Worm (Caenorhabditis elegans) whole organism, L1 larva: ENCODE data around the gene srg-23.

ENCODE experiments used
- C34B4.2 ChIP-seq: sonication (generic microtip); optimal IDR thresholded peaks from 2 replicates; lab custom pipeline; 2017; ENCODE audit warnings: mild to moderate bottlenecking, missing genetic modification characterization, missing compliant biosample characterization
- aha-1 ChIP-seq: fragments of 150-350 bp; optimal IDR thresholded peaks from 2 replicates; lab custom pipeline; 2014; ENCODE audit warnings: missing biosample characterization, missing genetic modification characterization
- ama-1 ChIP-seq: fragments of 150-350 bp; optimal IDR thresholded peaks from 2 replicates; lab custom pipeline; 2014
- blmp-1 ChIP-seq: fragments of 150-350 bp; optimal IDR thresholded peaks from 2 replicates; lab custom pipeline; 2014; ENCODE audit warnings: missing biosample characterization, missing genetic modification characterization
- ceh-82 ChIP-seq, 3 experiments: fragments of 150-350 bp in 1 of 3; sonication (generic microtip) in 2 of 3; optimal IDR thresholded peaks; 2 replicates each; lab custom pipeline; 2014 to 2017; ENCODE audit warnings: missing biosample characterization in 3 of 3, missing genetic modification characterization in 3 of 3
- ceh-88 ChIP-seq: fragments of 200-800 bp; sonication (Bioruptor generic); IDR thresholded peaks from 2 replicates; pipeline ENCODE4 v1.3.6; 2022; ENCODE audit warnings: missing genetic modification characterization, missing compliant biosample characterization
- dpl-1 ChIP-seq, 3 experiments: fragments of 150-350 bp in 2 of 3; sonication (generic microtip) in 1 of 3; optimal IDR thresholded peaks; 2 replicates each; lab custom pipeline; 2014 to 2017; ENCODE audit warnings: missing biosample characterization in 3 of 3, missing genetic modification characterization in 3 of 3, missing genetic modification reagents in 3 of 3
- efl-1 ChIP-seq, 4 experiments: fragments of 150-350 bp; optimal IDR thresholded peaks in 3 of 4; peaks in 1 of 4; 1 replicate in 1 of 4; 2 replicates in 3 of 4; lab custom pipeline; 2014; ENCODE audit warnings: missing biosample characterization in 2 of 4, missing genetic modification characterization in 2 of 4, missing genetic modification reagents in 2 of 4
- efl-3 ChIP-seq: fragments of 200-800 bp; sonication (Bioruptor generic); optimal IDR thresholded peaks from 2 replicates; lab custom pipeline; 2018; ENCODE audit warnings: mild to moderate bottlenecking, missing genetic modification characterization, missing compliant biosample characterization
- egl-27 ChIP-seq, 2 experiments: fragments of 150-350 bp in 1 of 2; sonication (generic microtip); optimal IDR thresholded peaks; 3 replicates each; lab custom pipeline; 2017 to 2018; ENCODE audit warnings: missing biosample characterization in 2 of 2, missing genetic modification characterization in 2 of 2, missing genetic modification reagents in 2 of 2
- elt-2 ChIP-seq: sonication (generic microtip); optimal IDR thresholded peaks from 2 replicates; lab custom pipeline; 2016; ENCODE audit warnings: missing genetic modification characterization, mild to moderate bottlenecking, inconsistent platforms, missing compliant biosample characterization, missing genetic modification reagents
- elt-3 ChIP-seq, 6 experiments: fragments of 150-350 bp in 1 of 6; sonication (generic microtip); optimal IDR thresholded peaks; 2 replicates each; lab custom pipeline; 2017 to 2018; ENCODE audit warnings: missing biosample characterization in 6 of 6, missing genetic modification characterization in 6 of 6, inconsistent platforms in 1 of 6
- fkh-10 ChIP-seq: sonication (generic microtip); optimal IDR thresholded peaks from 2 replicates; lab custom pipeline; 2017; ENCODE audit warnings: missing biosample characterization, missing genetic modification reagents, missing genetic modification characterization
- grh-1 ChIP-seq: fragments of 200-800 bp; sonication (Bioruptor generic); IDR thresholded peaks from 2 replicates; pipeline ENCODE4 v1.3.6; 2022; ENCODE audit warnings: missing genetic modification reagents, missing genetic modification characterization, missing compliant biosample characterization
- hpl-2 ChIP-seq: fragments of 150-350 bp; optimal IDR thresholded peaks from 2 replicates; lab custom pipeline; 2014; ENCODE audit warnings: missing biosample characterization, missing genetic modification reagents, missing genetic modification characterization
- isw-1 ChIP-seq: fragments of 200-800 bp; sonication (Bioruptor generic); IDR thresholded peaks from 2 replicates; pipeline ENCODE4 v1.3.6; 2022; ENCODE audit warnings: missing genetic modification characterization, missing compliant biosample characterization
- jun-1 ChIP-seq: fragments of 150-350 bp; optimal IDR thresholded peaks from 2 replicates; lab custom pipeline; 2014; ENCODE audit warnings: missing biosample characterization, missing genetic modification reagents, missing genetic modification characterization
- lin-13 ChIP-seq: fragments of 150-350 bp; optimal IDR thresholded peaks from 2 replicates; lab custom pipeline; 2014; ENCODE audit warnings: missing biosample characterization, missing genetic modification reagents, missing genetic modification characterization
- lin-35 ChIP-seq, 2 experiments: fragments of 150-350 bp; optimal IDR thresholded peaks; 2 replicates each; lab custom pipeline; 2014; ENCODE audit warnings: missing biosample characterization in 2 of 2, missing genetic modification characterization in 2 of 2, missing genetic modification reagents in 2 of 2
- lsy-2 ChIP-seq, 2 experiments: fragments of 150-350 bp; optimal IDR thresholded peaks; 2 replicates each; lab custom pipeline; 2014; ENCODE audit warnings: missing biosample characterization in 2 of 2, missing genetic modification characterization in 2 of 2
- mab-9 ChIP-seq: fragments of 200-800 bp; sonication (Bioruptor generic); IDR thresholded peaks from 2 replicates; pipeline ENCODE4 v1.3.6; 2022; ENCODE audit warnings: missing genetic modification reagents, missing genetic modification characterization, missing compliant biosample characterization
- nhr-11 ChIP-seq: fragments of 150-350 bp; optimal IDR thresholded peaks from 2 replicates; lab custom pipeline; 2014; ENCODE audit warnings: missing biosample characterization, missing genetic modification characterization
- nhr-12 ChIP-seq: sonication (generic microtip); optimal IDR thresholded peaks from 2 replicates; lab custom pipeline; 2017; ENCODE audit warnings: missing biosample characterization, missing genetic modification characterization
- nhr-20 ChIP-seq: sonication (generic microtip); optimal IDR thresholded peaks from 2 replicates; lab custom pipeline; 2016; ENCODE audit warnings: mild to moderate bottlenecking, missing genetic modification characterization, missing compliant biosample characterization
- nhr-71 ChIP-seq: sonication (generic microtip); optimal IDR thresholded peaks from 2 replicates; lab custom pipeline; 2016; ENCODE audit warnings: mild to moderate bottlenecking, missing genetic modification characterization, moderate library complexity, missing compliant biosample characterization
- nhr-76 ChIP-seq: sonication (generic microtip); optimal IDR thresholded peaks from 2 replicates; lab custom pipeline; 2017; ENCODE audit warnings: missing biosample characterization, missing genetic modification characterization
- nhr-77 ChIP-seq: fragments of 150-350 bp; optimal IDR thresholded peaks from 2 replicates; lab custom pipeline; 2014; ENCODE audit warnings: missing biosample characterization, missing genetic modification characterization
- pag-3 ChIP-seq: sonication (generic microtip); optimal IDR thresholded peaks from 2 replicates; lab custom pipeline; 2017; ENCODE audit warnings: missing genetic modification characterization, mild to moderate bottlenecking, missing compliant biosample characterization, antibody characterized with exemption, borderline replicate concordance; ENCODE audit not compliant: insufficient read depth
- rnt-1 ChIP-seq: sonication (generic microtip); optimal IDR thresholded peaks from 2 replicates; lab custom pipeline; 2016; ENCODE audit warnings: mild to moderate bottlenecking, missing genetic modification characterization, moderate library complexity, missing compliant biosample characterization
- snpc-4 ChIP-seq: fragments of 150-350 bp; optimal IDR thresholded peaks from 2 replicates; lab custom pipeline; 2014; ENCODE audit warnings: missing biosample characterization, missing genetic modification characterization
- snu-23 ChIP-seq: sonication (generic microtip); optimal IDR thresholded peaks from 2 replicates; lab custom pipeline; 2016; ENCODE audit warnings: missing genetic modification characterization, missing compliant biosample characterization
- sptf-1 ChIP-seq: fragments of 150-350 bp; optimal IDR thresholded peaks from 2 replicates; lab custom pipeline; 2014; ENCODE audit warnings: missing biosample characterization, missing genetic modification characterization
- sup-37 ChIP-seq: fragments of 200-800 bp; sonication (Bioruptor generic); optimal IDR thresholded peaks from 2 replicates; lab custom pipeline; 2018; ENCODE audit warnings: mild to moderate bottlenecking, missing genetic modification characterization, missing compliant biosample characterization
- tlp-1 ChIP-seq: fragments of 150-350 bp; optimal IDR thresholded peaks from 2 replicates; lab custom pipeline; 2014; ENCODE audit warnings: missing biosample characterization, missing genetic modification characterization
- unc-130 ChIP-seq: fragments of 150-350 bp; optimal IDR thresholded peaks from 2 replicates; lab custom pipeline; 2017; ENCODE audit warnings: missing biosample characterization, missing genetic modification characterization, inconsistent platforms
- unc-30 ChIP-seq: sonication (generic microtip); optimal IDR thresholded peaks from 2 replicates; lab custom pipeline; 2017; ENCODE audit warnings: missing biosample characterization, missing genetic modification characterization
- unc-62 ChIP-seq: fragments of 150-350 bp; optimal IDR thresholded peaks from 2 replicates; lab custom pipeline; 2014; ENCODE audit warnings: missing biosample characterization, missing genetic modification reagents, missing genetic modification characterization
- unc-86 ChIP-seq: sonication (generic microtip); optimal IDR thresholded peaks from 2 replicates; lab custom pipeline; 2016; ENCODE audit warnings: missing genetic modification characterization, missing compliant biosample characterization
- unc-98 ChIP-seq: fragments of 200-800 bp; sonication (Bioruptor generic); IDR thresholded peaks from 2 replicates; pipeline ENCODE4 v1.3.6; 2022; ENCODE audit warnings: missing genetic modification characterization, missing compliant biosample characterization
- xbp-1 ChIP-seq: sonication (generic microtip); optimal IDR thresholded peaks from 2 replicates; lab custom pipeline; 2016; ENCODE audit warnings: missing genetic modification characterization, missing compliant biosample characterization
- zag-1 ChIP-seq: fragments of 150-350 bp; optimal IDR thresholded peaks from 2 replicates; lab custom pipeline; 2014; ENCODE audit warnings: missing biosample characterization, missing genetic modification characterization
- zip-4 ChIP-seq: fragments of 200-800 bp; sonication (Bioruptor generic); optimal IDR thresholded peaks from 2 replicates; lab custom pipeline; 2018; ENCODE audit warnings: mild to moderate bottlenecking, missing genetic modification characterization, moderate library complexity, missing compliant biosample characterization

The srg-23 gene

ce11 chrII:3054221-3054620 is 41.7 kb downstream of the srg-23 start, which contains the start of gene lido-13:
Gene lido-13 (minus strand): TSS chrII:3054321.
- TF ChIP-seq ceh-82 (tag; optimal IDR thresholded peaks at IDR 0.05; lab: Kevin White, UChicago) (no peak), C34B4.2 (tag; lab: Kevin White, UChicago) (no peak)

- no peak for TF ChIP-seq sptf-1 (tag; lab: Kevin White, UChicago)
- no peak for TF ChIP-seq fkh-10
- no peak for TF ChIP-seq nhr-76 (tag; lab: Kevin White, UChicago)
- no peak for TF ChIP-seq ama-1 (lab: Kevin White, UChicago)
- TF ChIP-seq hpl-2 (GFP tag; lab: Kevin White, UChicago) = no peak
- TF ChIP-seq unc-98 (GFP tag; lab: Robert Waterston, UW) = no peak
- TF ChIP-seq aha-1 = no peak
- no peak for TF ChIP-seq lin-13
- TF ChIP-seq nhr-71 (tag; lab: Kevin White, UChicago) = no peak
- no peak for TF ChIP-seq snu-23 (GFP tag; lab: Kevin White, UChicago)
- no peak for TF ChIP-seq nhr-12 (tag; lab: Kevin White, UChicago)
- no peak for TF ChIP-seq ceh-88 (GFP tag; lab: Robert Waterston, UW)
- TF ChIP-seq grh-1 (GFP tag; lab: Robert Waterston, UW) = no peak
- TF ChIP-seq unc-62 (GFP tag; lab: Kevin White, UChicago) = no peak
- TF ChIP-seq zip-4 (GFP tag; lab: Kevin White, UChicago) = no peak
- TF ChIP-seq blmp-1 = no peak
- TF ChIP-seq egl-27 (tag; optimal IDR thresholded peaks at IDR 0.05; lab: Kevin White, UChicago) = no peak
- TF ChIP-seq dpl-1 (GFP tag; optimal IDR thresholded peaks at IDR 0.05; lab: Kevin White, UChicago) = no peak
- no peak for TF ChIP-seq unc-30 (tag; lab: Kevin White, UChicago)
- no peak for TF ChIP-seq nhr-77 (tag; lab: Kevin White, UChicago)
Observed at ce11 chrII:3053689-3054088, 42.3 kb downstream of the srg-23 start.

ce11 chrII:3052843-3053242 is 43.1 kb downstream of the srg-23 start:
- no peak for TF ChIP-seq mab-9
- TF ChIP-seq nhr-12 (tag; lab: Kevin White, UChicago) = no peak
- no peak for TF ChIP-seq isw-1
- no peak for TF ChIP-seq unc-86 (tag; lab: Kevin White, UChicago)
- no peak for TF ChIP-seq zag-1 (tag; lab: Kevin White, UChicago)
- TF ChIP-seq efl-3 (GFP tag; lab: Kevin White, UChicago) = no peak
- TF ChIP-seq unc-130 (tag; lab: Kevin White, UChicago) = no peak
- TF ChIP-seq dpl-1 (GFP tag; optimal IDR thresholded peaks at IDR 0.05; lab: Kevin White, UChicago) = no peak
- TF ChIP-seq jun-1 (tag; lab: Kevin White, UChicago) = no peak

- TF ChIP-seq sup-37 (GFP tag; lab: Kevin White, UChicago) (no peak), egl-27 (tag; optimal IDR thresholded peaks at IDR 0.05; lab: Kevin White, UChicago) (no peak), tlp-1 (no peak), nhr-11 (tag; lab: Kevin White, UChicago) (no peak), zag-1 (tag; lab: Kevin White, UChicago) (no peak), xbp-1 (tag; lab: Kevin White, UChicago) (no peak), ceh-82 (tag; optimal IDR thresholded peaks at IDR 0.05; lab: Kevin White, UChicago) (no peak)
- TF ChIP-seq, all 84 proteins: peak for 0
Observed at ce11 chrII:3051332-3051731, 44.6 kb downstream of the srg-23 start.

ce11 chrII:3050703-3051102 is 45.3 kb downstream of the srg-23 start, which contains the start of gene sri-31:
Gene sri-31 (plus strand): TSS chrII:3051003.
- TF ChIP-seq rnt-1 (tag; lab: Kevin White, UChicago) (no peak), pag-3 (tag; lab: Kevin White, UChicago) (no peak), lin-35 (GFP tag; optimal IDR thresholded peaks at IDR 0.05; lab: Kevin White, UChicago) (no peak), nhr-77 (tag; lab: Kevin White, UChicago) (no peak), elt-3 (tag; optimal IDR thresholded peaks at IDR 0.05; lab: Kevin White, UChicago) (no peak), snpc-4 (tag; lab: Kevin White, UChicago) (no peak), grh-1 (GFP tag; lab: Robert Waterston, UW) (no peak), zag-1 (tag; lab: Kevin White, UChicago) (no peak), efl-1 (optimal IDR thresholded peaks at IDR 0.05; lab: Kevin White, UChicago) (no peak), efl-1 (GFP tag; optimal IDR thresholded peaks at IDR 0.05 in 1 of 2; lab: Kevin White, UChicago) (no peak), elt-2 (tag; lab: Kevin White, UChicago) (no peak), lsy-2 (tag; optimal IDR thresholded peaks at IDR 0.05; lab: Kevin White, UChicago) (no peak), nhr-20 (tag; lab: Kevin White, UChicago) (no peak)
- TF ChIP-seq, all 84 proteins: peak for 0
